Fruit fly (Drosophila melanogaster) whole organism, embryonic: Measurements from ENCODE around the gene Ac78C.
A peak's percentile ranks its signal among the peaks of the same experiment; 100 is the strongest.

Experiments
- Atf3 ChIP-seq: fragments of 200-800 bp; sonication (Bioruptor generic); optimal IDR thresholded peaks from 3 replicates; lab custom pipeline; 2016; ENCODE audit warnings: missing biosample characterization, missing genetic modification characterization
- Bdp1 ChIP-seq: fragments of 200-800 bp; sonication (Bioruptor generic); optimal IDR thresholded peaks from 3 replicates; lab custom pipeline; 2016; ENCODE audit warnings: missing biosample characterization, missing genetic modification characterization
- Bgb ChIP-seq: fragments of 200-800 bp; sonication (Bioruptor generic); IDR thresholded peaks from 2 replicates; pipeline ENCODE4 v1.3.6; 2022; ENCODE audit warnings: missing biosample characterization, missing genetic modification characterization; ENCODE audit not compliant: partially characterized antibody
- CG10267 ChIP-seq: fragments of 200-800 bp; sonication (Bioruptor generic); optimal IDR thresholded peaks from 2 replicates; lab custom pipeline; 2018; ENCODE audit warnings: missing biosample characterization, mild to moderate bottlenecking, missing genetic modification characterization, moderate library complexity
- CG10654 ChIP-seq: fragments of 200-800 bp; sonication (Bioruptor generic); optimal IDR thresholded peaks from 2 replicates; lab custom pipeline; 2016; ENCODE audit warnings: missing biosample characterization, missing genetic modification characterization
- CG10979 ChIP-seq: fragments of 200-800 bp; sonication (Bioruptor generic); optimal IDR thresholded peaks from 2 replicates; lab custom pipeline; 2018; ENCODE audit warnings: missing biosample characterization, mild to moderate bottlenecking, missing genetic modification characterization, moderate library complexity
- CG14965 ChIP-seq: fragments of 200-800 bp; sonication (Bioruptor generic); optimal IDR thresholded peaks from 2 replicates; lab custom pipeline; 2016; ENCODE audit warnings: missing biosample characterization, missing genetic modification characterization, borderline replicate concordance
- CG1529 ChIP-seq: fragments of 200-800 bp; sonication (Bioruptor generic); optimal IDR thresholded peaks from 3 replicates; lab custom pipeline; 2018; ENCODE audit warnings: missing biosample characterization, missing genetic modification characterization
- CG18599 ChIP-seq: fragments of 200-800 bp; sonication (Bioruptor generic); optimal IDR thresholded peaks from 3 replicates; lab custom pipeline; 2017; ENCODE audit warnings: missing biosample characterization, missing genetic modification characterization, mild to moderate bottlenecking, moderate library complexity, missing genetic modification reagents
- CG2129 ChIP-seq: fragments of 200-800 bp; sonication (Bioruptor generic); IDR thresholded peaks from 2 replicates; pipeline ENCODE4 v1.3.6; 2022; ENCODE audit warnings: missing biosample characterization, missing genetic modification characterization; ENCODE audit not compliant: partially characterized antibody
- CG3065 ChIP-seq: fragments of 200-800 bp; sonication (Bioruptor generic); optimal IDR thresholded peaks from 2 replicates; lab custom pipeline; 2016; ENCODE audit warnings: missing biosample characterization, missing genetic modification characterization
- CG33557 ChIP-seq: fragments of 200-800 bp; sonication (Bioruptor generic); optimal IDR thresholded peaks from 2 replicates; lab custom pipeline; 2019; ENCODE audit warnings: missing biosample characterization, mild to moderate bottlenecking, missing genetic modification characterization, moderate library complexity
- CG3726 ChIP-seq: fragments of 200-800 bp; sonication (Bioruptor generic); IDR thresholded peaks from 3 replicates; pipeline ENCODE4, ENCODE4 v1.3.6; 2022; ENCODE audit warnings: missing biosample characterization, missing genetic modification characterization
- CG3995 ChIP-seq: fragments of 200-800 bp; sonication (Bioruptor generic); optimal IDR thresholded peaks from 3 replicates; lab custom pipeline; 2016; ENCODE audit warnings: missing biosample characterization, missing genetic modification characterization
- CG4328 ChIP-seq: fragments of 200-800 bp; sonication (Bioruptor generic); optimal IDR thresholded peaks from 3 replicates; lab custom pipeline; 2017; ENCODE audit warnings: missing biosample characterization, missing genetic modification reagents, missing genetic modification characterization
- CG43689 ChIP-seq: fragments of 200-800 bp; sonication (Bioruptor generic); IDR thresholded peaks from 2 replicates; pipeline ENCODE4 v1.3.6; 2022; ENCODE audit warnings: missing biosample characterization, missing genetic modification characterization
- CG4404 ChIP-seq: fragments of 200-800 bp; sonication (Bioruptor generic); IDR thresholded peaks from 2 replicates; pipeline ENCODE4 v1.3.6; 2022; ENCODE audit warnings: missing biosample characterization, missing genetic modification characterization
- CG5953 ChIP-seq: fragments of 200-800 bp; sonication (Bioruptor generic); IDR thresholded peaks from 2 replicates; pipeline ENCODE4 v1.3.6; 2022; ENCODE audit warnings: missing biosample characterization, missing genetic modification characterization
- CG6854 ChIP-seq: fragments of 200-800 bp; sonication (Bioruptor generic); optimal IDR thresholded peaks from 3 replicates; lab custom pipeline; 2017; ENCODE audit warnings: missing biosample characterization, mild to moderate bottlenecking, missing genetic modification characterization
- CG7357 ChIP-seq: fragments of 200-800 bp; sonication (Bioruptor generic); IDR thresholded peaks from 3 replicates; pipeline ENCODE4 v1.3.6; 2022; ENCODE audit warnings: missing biosample characterization, missing genetic modification characterization
- CG7839 ChIP-seq: fragments of 200-800 bp; sonication (Bioruptor generic); optimal IDR thresholded peaks from 3 replicates; lab custom pipeline; 2018; ENCODE audit warnings: missing biosample characterization, mild to moderate bottlenecking, missing genetic modification characterization, moderate library complexity
- CG9215 ChIP-seq: fragments of 200-800 bp; sonication (Bioruptor generic); IDR thresholded peaks from 2 replicates; pipeline ENCODE4 v1.3.6; 2022; ENCODE audit warnings: missing biosample characterization, missing genetic modification characterization
- CG9609 ChIP-seq: fragments of 200-800 bp; sonication (Bioruptor generic); optimal IDR thresholded peaks from 3 replicates; lab custom pipeline; 2016; ENCODE audit warnings: missing biosample characterization, missing genetic modification characterization
- Deaf1 ChIP-seq: fragments of 200-800 bp; optimal IDR thresholded peaks from 3 replicates; lab custom pipeline; 2019; ENCODE audit warnings: missing biosample characterization, mild to moderate bottlenecking, missing genetic modification characterization, moderate library complexity
- ERR ChIP-seq: fragments of 200-800 bp; sonication (Bioruptor generic); optimal IDR thresholded peaks from 2 replicates; lab custom pipeline; 2016; ENCODE audit warnings: missing biosample characterization, missing genetic modification characterization
- Elba2 ChIP-seq: fragments of 200-800 bp; sonication (Bioruptor generic); optimal IDR thresholded peaks from 3 replicates; lab custom pipeline; 2016; ENCODE audit warnings: missing biosample characterization, missing genetic modification characterization
- HHEX ChIP-seq: fragments of 200-800 bp; sonication (Bioruptor generic); optimal IDR thresholded peaks from 3 replicates; lab custom pipeline; 2017; ENCODE audit warnings: missing biosample characterization, mild to moderate bottlenecking, missing genetic modification characterization, missing genetic modification reagents
- HLH4C ChIP-seq: fragments of 200-800 bp; sonication (Bioruptor generic); IDR thresholded peaks from 3 replicates; pipeline ENCODE4 v1.3.6; 2022; ENCODE audit warnings: missing biosample characterization, missing genetic modification characterization; ENCODE audit not compliant: partially characterized antibody
- Lpt ChIP-seq: fragments of >200 bp; optimal IDR thresholded peaks from 2 replicates; lab custom pipeline; 2018; ENCODE audit warnings: missing biosample characterization, missing genetic modification characterization
- Med ChIP-seq: fragments of 200-800 bp; sonication (Bioruptor generic); peaks from one replicate; lab custom pipeline; 2016; ENCODE audit warnings: missing biosample characterization, missing genetic modification characterization, mild to moderate bottlenecking, inconsistent platforms, moderate library complexity
- Xbp1 ChIP-seq: fragments of 200-800 bp; sonication (Bioruptor generic); optimal IDR thresholded peaks from 3 replicates; lab custom pipeline; 2016; ENCODE audit warnings: missing biosample characterization, mild to moderate bottlenecking, missing genetic modification characterization
- YL-1 ChIP-seq: fragments of 200-800 bp; sonication (Bioruptor generic); optimal IDR thresholded peaks from 3 replicates; lab custom pipeline; 2017; ENCODE audit warnings: missing biosample characterization, mild to moderate bottlenecking, missing genetic modification characterization
- al ChIP-seq: fragments of 200-800 bp; sonication (Bioruptor generic); IDR thresholded peaks from 2 replicates; pipeline ENCODE4 v1.3.6; 2022; ENCODE audit warnings: missing biosample characterization, missing genetic modification characterization
- bab2 ChIP-seq: fragments of 200-800 bp; sonication (Bioruptor generic); optimal IDR thresholded peaks from 2 replicates; lab custom pipeline; 2016; ENCODE audit warnings: missing biosample characterization, missing genetic modification characterization
- crol ChIP-seq: fragments of 200-800 bp; sonication (Bioruptor generic); IDR thresholded peaks from 2 replicates; pipeline ENCODE4 v1.3.6; 2022; ENCODE audit warnings: missing biosample characterization, missing genetic modification characterization
- disco-r ChIP-seq: fragments of 200-800 bp; sonication (Bioruptor generic); optimal IDR thresholded peaks from 2 replicates; lab custom pipeline; 2016; ENCODE audit warnings: missing biosample characterization, missing genetic modification characterization
- ems ChIP-seq: fragments of 200-800 bp; sonication (Bioruptor generic); optimal IDR thresholded peaks from 3 replicates; lab custom pipeline; 2016; ENCODE audit warnings: missing biosample characterization, missing genetic modification characterization
- ftz-f1 ChIP-seq: fragments of 200-800 bp; sonication (Bioruptor generic); optimal IDR thresholded peaks from 2 replicates; lab custom pipeline; 2016; ENCODE audit warnings: missing biosample characterization, missing genetic modification characterization
- gt ChIP-seq: fragments of 200-800 bp; sonication (Bioruptor generic); IDR thresholded peaks from 2 replicates; pipeline ENCODE4 v1.3.6; 2022; ENCODE audit warnings: missing biosample characterization, missing genetic modification characterization
- hth ChIP-seq: fragments of >200 bp; optimal IDR thresholded peaks from 2 replicates; lab custom pipeline; 2017; ENCODE audit warnings: inconsistent platforms
- jigr1 ChIP-seq: fragments of 200-800 bp; sonication (Bioruptor generic); IDR thresholded peaks from 3 replicates; pipeline ENCODE4 v1.3.6; 2022; ENCODE audit warnings: missing biosample characterization, missing genetic modification characterization
- jing ChIP-seq: fragments of 200-800 bp; sonication (Bioruptor generic); optimal IDR thresholded peaks from 2 replicates; lab custom pipeline; 2018; ENCODE audit warnings: missing biosample characterization, mild to moderate bottlenecking, missing genetic modification characterization
- lov ChIP-seq, 2 experiments: fragments of 200-800 bp in 1 of 2; fragments of >200 bp in 1 of 2; sonication (Bioruptor generic) in 1 of 2; IDR thresholded peaks in 1 of 2; optimal IDR thresholded peaks in 1 of 2; 2 replicates in 1 of 2; 3 replicates in 1 of 2; pipeline versions ENCODE4 v1.3.6 to Lab custom; 2017 to 2022; ENCODE audit warnings: missing biosample characterization in 1 of 2, missing genetic modification characterization in 1 of 2
- mirr ChIP-seq: fragments of 200-800 bp; sonication (Bioruptor generic); optimal IDR thresholded peaks from 3 replicates; lab custom pipeline; 2018; ENCODE audit warnings: missing biosample characterization, mild to moderate bottlenecking, missing genetic modification characterization
- mld ChIP-seq: fragments of 200-800 bp; sonication (Bioruptor generic); IDR thresholded peaks from 3 replicates; pipeline ENCODE4 v1.3.6; 2022; ENCODE audit warnings: missing biosample characterization, missing genetic modification characterization; ENCODE audit not compliant: partially characterized antibody
- p53 ChIP-seq: fragments of 200-800 bp; sonication (Bioruptor generic); optimal IDR thresholded peaks from 2 replicates; lab custom pipeline; 2016; ENCODE audit warnings: missing biosample characterization, missing genetic modification characterization
- psq ChIP-seq: fragments of 200-800 bp; sonication (Bioruptor generic); optimal IDR thresholded peaks from 2 replicates; lab custom pipeline; 2017; ENCODE audit warnings: missing biosample characterization, missing genetic modification characterization
- toy ChIP-seq: fragments of 200-800 bp; sonication (Bioruptor generic); IDR thresholded peaks from 2 replicates; pipeline ENCODE4 v1.3.6; 2022; ENCODE audit warnings: missing biosample characterization, missing genetic modification characterization
- unpg ChIP-seq: fragments of 200-800 bp; sonication (Bioruptor generic); optimal IDR thresholded peaks from 3 replicates; lab custom pipeline; 2018; ENCODE audit warnings: missing biosample characterization, mild to moderate bottlenecking, missing genetic modification characterization, moderate library complexity
- zf30C ChIP-seq: fragments of 200-800 bp; sonication (Bioruptor generic); optimal IDR thresholded peaks from 3 replicates; lab custom pipeline; 2018; ENCODE audit warnings: missing biosample characterization, mild to moderate bottlenecking, missing genetic modification characterization

Gene Ac78C

DNA sequence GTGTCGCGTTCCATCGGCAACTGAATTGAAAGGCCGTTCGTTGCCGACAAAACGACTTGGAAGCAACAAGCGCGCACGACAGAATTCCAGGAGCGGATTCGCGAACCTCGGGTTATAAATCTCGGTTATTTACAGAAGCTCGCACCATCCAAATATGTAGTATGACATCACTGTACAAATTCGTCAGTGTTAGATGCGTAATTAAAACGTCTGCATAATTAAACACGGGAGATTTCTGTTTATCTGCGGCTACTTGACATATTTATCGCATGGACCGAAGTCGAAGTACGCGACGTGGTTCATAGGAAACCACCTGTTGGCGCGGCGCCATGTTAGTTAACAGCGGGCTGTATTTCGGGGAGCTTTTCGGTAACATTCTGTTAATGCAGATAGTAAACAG, at the start of gene Ac78C (continued):
- TF ChIP-seq Bgb (GFP tag; lab: Robert Waterston, UW) (peak; percentile 81), HLH4C (peak; percentile 57; the same call in 2 of the 3 replicates), al (peak; percentile 81), CG6854 (GFP tag; lab: Kevin White, UChicago) (peak; percentile 77), mld (GFP tag; lab: Robert Waterston, UW) (no peak), CG3995 (GFP tag; lab: Kevin White, UChicago) (peak; percentile 75), HHEX (GFP tag; lab: Kevin White, UChicago) (peak; percentile 91), CG9215 (GFP tag; lab: Robert Waterston, UW) (peak; percentile 83), disco-r (GFP tag; lab: Kevin White, UChicago) (peak; percentile 79), CG1529 (GFP tag; lab: Kevin White, UChicago) (peak; percentile 46), CG3065 (peak; percentile 58), CG9609 (GFP tag; lab: Kevin White, UChicago) (peak; percentile 82), CG43689 (GFP tag; lab: Robert Waterston, UW) (no peak), CG14965 (GFP tag; lab: Kevin White, UChicago) (peak; percentile 18), CG33557 (GFP tag; lab: Kevin White, UChicago) (no peak), gt (GFP tag; lab: Robert Waterston, UW) (peak; percentile 46; the same call in 1 of the 2 replicates), CG2129 (GFP tag; lab: Robert Waterston, UW) (no peak), CG7839 (tag; lab: Kevin White, UChicago) (peak; percentile 90), ems (GFP tag; lab: Kevin White, UChicago) (peak; percentile 85), ftz-f1 (GFP tag; lab: Kevin White, UChicago) (peak; percentile 36), Lpt (no peak), mirr (peak; percentile 98), Atf3 (GFP tag; lab: Kevin White, UChicago) (peak; percentile 71), CG10267 (tag; lab: Kevin White, UChicago) (no peak), CG4404 (peak; percentile 67; the same call in 1 of the 2 replicates), psq (GFP tag; lab: Kevin White, UChicago) (peak; percentile 18), ERR (GFP tag; lab: Kevin White, UChicago) (peak; percentile 90), CG4328 (GFP tag; lab: Kevin White, UChicago) (peak; percentile 90), CG10654 (GFP tag; lab: Kevin White, UChicago) (peak; percentile 75), jing (GFP tag; lab: Kevin White, UChicago) (peak; percentile 55), Xbp1 (GFP tag; lab: Kevin White, UChicago) (peak; percentile 91), CG7357 (peak; percentile 70; the same call in 1 of the 3 replicates), Med (GFP tag; lab: Kevin White, UChicago) (peak; percentile 100), crol (GFP tag; lab: Robert Waterston, UW) (no peak), Deaf1 (tag; lab: Kevin White, UChicago) (peak; percentile 96), CG18599 (GFP tag; lab: Kevin White, UChicago) (peak; percentile 96), Bdp1 (GFP tag; lab: Kevin White, UChicago) (peak; percentile 76), unpg (GFP tag; lab: Kevin White, UChicago) (peak; percentile 89), bab2 (peak; percentile 90), zf30C (GFP tag; lab: Kevin White, UChicago) (no peak), Elba2 (GFP tag; lab: Kevin White, UChicago) (no peak), CG5953 (GFP tag; lab: Robert Waterston, UW) (peak; percentile 67), jigr1 (GFP tag; lab: Robert Waterston, UW) (peak; percentile 39; the same call in 1 of the 3 replicates), hth (lab: Kevin White, UChicago) (no peak), CG10979 (no peak), toy (GFP tag; lab: Robert Waterston, UW) (peak; percentile 85), p53 (GFP tag; lab: Kevin White, UChicago) (peak; percentile 90), CG3726 (GFP tag; lab: Robert Waterston, UW) (0 out of 3 replicates have a peak, but pooled peaks have one; percentile 60), lov (optimal IDR thresholded peaks at IDR 0.05; lab: Kevin White, UChicago) (no peak), lov (GFP tag; IDR thresholded peaks at IDR 0.05; lab: Robert Waterston, UW) (peak; percentile 56; the same call in 1 of the 3 replicates), YL-1 (GFP tag; lab: Kevin White, UChicago) (no peak)
